Worm (Caenorhabditis elegans) whole organism, L1 larva: ENCODE data around the gene spat-3.
A peak's percentile ranks its signal among the peaks of the same experiment; 100 is the strongest.

ENCODE experiments used
- C04F5.9 ChIP-seq: sonication (generic microtip); optimal IDR thresholded peaks from 2 replicates; lab custom pipeline; 2016; ENCODE audit warnings: missing genetic modification characterization, missing compliant biosample characterization
- C34B4.2 ChIP-seq: sonication (generic microtip); optimal IDR thresholded peaks from 2 replicates; lab custom pipeline; 2017; ENCODE audit warnings: mild to moderate bottlenecking, missing genetic modification characterization, missing compliant biosample characterization
- aha-1 ChIP-seq: fragments of 150-350 bp; optimal IDR thresholded peaks from 2 replicates; lab custom pipeline; 2014; ENCODE audit warnings: missing biosample characterization, missing genetic modification characterization
- ama-1 ChIP-seq: fragments of 150-350 bp; optimal IDR thresholded peaks from 2 replicates; lab custom pipeline; 2014
- blmp-1 ChIP-seq: fragments of 150-350 bp; optimal IDR thresholded peaks from 2 replicates; lab custom pipeline; 2014; ENCODE audit warnings: missing biosample characterization, missing genetic modification characterization
- ceh-88 ChIP-seq: fragments of 200-800 bp; sonication (Bioruptor generic); IDR thresholded peaks from 2 replicates; pipeline ENCODE4 v1.3.6; 2022; ENCODE audit warnings: missing genetic modification characterization, missing compliant biosample characterization
- ceh-90 ChIP-seq: sonication (generic microtip); optimal IDR thresholded peaks from 2 replicates; lab custom pipeline; 2016; ENCODE audit warnings: missing genetic modification characterization, missing compliant biosample characterization
- dpl-1 ChIP-seq, 3 experiments: fragments of 150-350 bp in 2 of 3; sonication (generic microtip) in 1 of 3; optimal IDR thresholded peaks; 2 replicates each; lab custom pipeline; 2014 to 2017; ENCODE audit warnings: missing biosample characterization in 3 of 3, missing genetic modification characterization in 3 of 3, missing genetic modification reagents in 3 of 3
- efl-1 ChIP-seq, 4 experiments: fragments of 150-350 bp; optimal IDR thresholded peaks in 3 of 4; peaks in 1 of 4; 1 replicate in 1 of 4; 2 replicates in 3 of 4; lab custom pipeline; 2014; ENCODE audit warnings: missing biosample characterization in 2 of 4, missing genetic modification characterization in 2 of 4, missing genetic modification reagents in 2 of 4
- efl-3 ChIP-seq: fragments of 200-800 bp; sonication (Bioruptor generic); optimal IDR thresholded peaks from 2 replicates; lab custom pipeline; 2018; ENCODE audit warnings: mild to moderate bottlenecking, missing genetic modification characterization, missing compliant biosample characterization
- egl-13 ChIP-seq: sonication (generic microtip); optimal IDR thresholded peaks from 2 replicates; lab custom pipeline; 2016; ENCODE audit warnings: missing genotype, missing genetic modification reagents, missing genetic modification characterization, missing compliant biosample characterization
- elt-2 ChIP-seq: sonication (generic microtip); optimal IDR thresholded peaks from 2 replicates; lab custom pipeline; 2016; ENCODE audit warnings: missing genetic modification characterization, mild to moderate bottlenecking, inconsistent platforms, missing compliant biosample characterization, missing genetic modification reagents
- ets-5 ChIP-seq: fragments of 200-800 bp; sonication (Bioruptor generic); IDR thresholded peaks from 2 replicates; pipeline ENCODE4 v1.3.6; 2022; ENCODE audit warnings: missing genetic modification characterization, missing compliant biosample characterization
- fkh-4 ChIP-seq: sonication (generic microtip); optimal IDR thresholded peaks from 2 replicates; lab custom pipeline; 2016; ENCODE audit warnings: missing compliant biosample characterization, missing genetic modification characterization, borderline replicate concordance
- fos-1 ChIP-seq: fragments of 150-350 bp; optimal IDR thresholded peaks from 2 replicates; lab custom pipeline; 2014; ENCODE audit warnings: missing biosample characterization, missing genetic modification characterization
- grh-1 ChIP-seq: fragments of 200-800 bp; sonication (Bioruptor generic); IDR thresholded peaks from 2 replicates; pipeline ENCODE4 v1.3.6; 2022; ENCODE audit warnings: missing genetic modification reagents, missing genetic modification characterization, missing compliant biosample characterization
- hlh-17 ChIP-seq: fragments of 200-800 bp; sonication (Bioruptor generic); optimal IDR thresholded peaks from 2 replicates; lab custom pipeline; 2018; ENCODE audit warnings: missing genetic modification characterization, mild to moderate bottlenecking, missing compliant biosample characterization, moderate library complexity, borderline replicate concordance
- hpl-2 ChIP-seq: fragments of 150-350 bp; optimal IDR thresholded peaks from 2 replicates; lab custom pipeline; 2014; ENCODE audit warnings: missing biosample characterization, missing genetic modification reagents, missing genetic modification characterization
- irx-1 ChIP-seq: sonication (generic microtip); optimal IDR thresholded peaks from 2 replicates; lab custom pipeline; 2016; ENCODE audit warnings: missing genetic modification characterization, missing compliant biosample characterization
- jun-1 ChIP-seq: fragments of 150-350 bp; optimal IDR thresholded peaks from 2 replicates; lab custom pipeline; 2014; ENCODE audit warnings: missing biosample characterization, missing genetic modification reagents, missing genetic modification characterization
- lin-14 ChIP-seq: fragments of 200-800 bp; sonication (Bioruptor generic); optimal IDR thresholded peaks from 2 replicates; lab custom pipeline; 2018; ENCODE audit warnings: mild to moderate bottlenecking, missing genetic modification characterization, moderate library complexity, missing compliant biosample characterization
- lin-35 ChIP-seq, 2 experiments: fragments of 150-350 bp; optimal IDR thresholded peaks; 2 replicates each; lab custom pipeline; 2014; ENCODE audit warnings: missing biosample characterization in 2 of 2, missing genetic modification characterization in 2 of 2, missing genetic modification reagents in 2 of 2
- lin-39 ChIP-seq: fragments of 150-350 bp; optimal IDR thresholded peaks from 2 replicates; lab custom pipeline; 2014; ENCODE audit warnings: missing biosample characterization, missing genetic modification reagents, missing genetic modification characterization
- lsy-2 ChIP-seq, 2 experiments: fragments of 150-350 bp; optimal IDR thresholded peaks; 2 replicates each; lab custom pipeline; 2014; ENCODE audit warnings: missing biosample characterization in 2 of 2, missing genetic modification characterization in 2 of 2
- mab-9 ChIP-seq: fragments of 200-800 bp; sonication (Bioruptor generic); IDR thresholded peaks from 2 replicates; pipeline ENCODE4 v1.3.6; 2022; ENCODE audit warnings: missing genetic modification reagents, missing genetic modification characterization, missing compliant biosample characterization
- mdl-1 ChIP-seq, 2 experiments: fragments of 150-350 bp; optimal IDR thresholded peaks; 2 replicates each; lab custom pipeline; 2014 to 2017; ENCODE audit warnings: missing biosample characterization in 2 of 2, missing genetic modification characterization in 2 of 2, inconsistent platforms in 1 of 2
- nhr-71 ChIP-seq: sonication (generic microtip); optimal IDR thresholded peaks from 2 replicates; lab custom pipeline; 2016; ENCODE audit warnings: mild to moderate bottlenecking, missing genetic modification characterization, moderate library complexity, missing compliant biosample characterization
- nhr-85 ChIP-seq: sonication (generic microtip); peaks from one replicate; lab custom pipeline; 2016; ENCODE audit warnings: missing genetic modification characterization, inconsistent platforms, missing compliant biosample characterization
- pag-3 ChIP-seq: sonication (generic microtip); optimal IDR thresholded peaks from 2 replicates; lab custom pipeline; 2017; ENCODE audit warnings: missing genetic modification characterization, mild to moderate bottlenecking, missing compliant biosample characterization, antibody characterized with exemption, borderline replicate concordance; ENCODE audit not compliant: insufficient read depth
- snpc-4 ChIP-seq: fragments of 150-350 bp; optimal IDR thresholded peaks from 2 replicates; lab custom pipeline; 2014; ENCODE audit warnings: missing biosample characterization, missing genetic modification characterization
- snu-23 ChIP-seq: sonication (generic microtip); optimal IDR thresholded peaks from 2 replicates; lab custom pipeline; 2016; ENCODE audit warnings: missing genetic modification characterization, missing compliant biosample characterization
- sptf-1 ChIP-seq: fragments of 150-350 bp; optimal IDR thresholded peaks from 2 replicates; lab custom pipeline; 2014; ENCODE audit warnings: missing biosample characterization, missing genetic modification characterization
- swsn-7 ChIP-seq: sonication (generic microtip); optimal IDR thresholded peaks from 2 replicates; lab custom pipeline; 2016; ENCODE audit warnings: missing genetic modification characterization, missing compliant biosample characterization
- tbx-2 ChIP-seq: sonication (generic microtip); optimal IDR thresholded peaks from 2 replicates; lab custom pipeline; 2016; ENCODE audit warnings: missing genetic modification characterization, missing compliant biosample characterization
- unc-130 ChIP-seq: fragments of 150-350 bp; optimal IDR thresholded peaks from 2 replicates; lab custom pipeline; 2017; ENCODE audit warnings: missing biosample characterization, missing genetic modification characterization, inconsistent platforms
- unc-98 ChIP-seq: fragments of 200-800 bp; sonication (Bioruptor generic); IDR thresholded peaks from 2 replicates; pipeline ENCODE4 v1.3.6; 2022; ENCODE audit warnings: missing genetic modification characterization, missing compliant biosample characterization
- xbp-1 ChIP-seq: sonication (generic microtip); optimal IDR thresholded peaks from 2 replicates; lab custom pipeline; 2016; ENCODE audit warnings: missing genetic modification characterization, missing compliant biosample characterization
- ztf-11 ChIP-seq, 2 experiments: sonication (generic microtip); optimal IDR thresholded peaks; 2 replicates each; lab custom pipeline; 2016 to 2017; ENCODE audit warnings: missing genetic modification characterization in 2 of 2, missing biosample characterization in 1 of 2, missing compliant biosample characterization in 1 of 2

spat-3 gene

ce11 chrX:4554385-4554784 lies 51.3 kb downstream of the spat-3 start, which contains the start of gene ham-2:
Gene ham-2, plus strand, starts transcription at chrX:4554685.
- TF ChIP-seq nhr-85, result peak; percentile 68
- TF ChIP-seq sptf-1, result no peak
- TF ChIP-seq, all 84 proteins: peak for 1

- TF ChIP-seq nhr-71, result peak; percentile 27
- TF ChIP-seq fos-1 (tag; lab: Kevin White, UChicago), result no peak
- TF ChIP-seq unc-130, result no peak
- peak in 1 of 2 experiments; percentile 13 for TF ChIP-seq lsy-2 (tag; optimal IDR thresholded peaks at IDR 0.05; lab: Kevin White, UChicago)
- no peak for TF ChIP-seq snpc-4 (tag; lab: Kevin White, UChicago)
- TF ChIP-seq lin-14 (GFP tag; lab: Kevin White, UChicago), result peak; percentile 72
- TF ChIP-seq efl-3 (GFP tag; lab: Kevin White, UChicago), result no peak
- peak in 1 of 2 experiments; percentile 40 for TF ChIP-seq lin-35 (GFP tag; optimal IDR thresholded peaks at IDR 0.05; lab: Kevin White, UChicago)
- no peak for TF ChIP-seq efl-1 (optimal IDR thresholded peaks at IDR 0.05; lab: Kevin White, UChicago)
- peak in 1 of 2 experiments; percentile 32 for TF ChIP-seq efl-1 (GFP tag; optimal IDR thresholded peaks at IDR 0.05 in 1 of 2; lab: Kevin White, UChicago)
- peak in 1 of 2 experiments; percentile 11 for TF ChIP-seq mdl-1 (tag; optimal IDR thresholded peaks at IDR 0.05; lab: Kevin White, UChicago)
- no peak for TF ChIP-seq unc-98 (GFP tag; lab: Robert Waterston, UW)
- TF ChIP-seq blmp-1 (tag; lab: Kevin White, UChicago), result peak; percentile 32
- no peak for TF ChIP-seq pag-3 (tag; lab: Kevin White, UChicago)
- peak; percentile 88 for TF ChIP-seq nhr-85
- TF ChIP-seq mab-9 (GFP tag; lab: Robert Waterston, UW), result no peak
- TF ChIP-seq ceh-90 (tag; lab: Kevin White, UChicago), result no peak
- TF ChIP-seq elt-2 (tag; lab: Kevin White, UChicago), result no peak
- no peak for TF ChIP-seq fkh-4 (tag; lab: Kevin White, UChicago)
- no peak for TF ChIP-seq swsn-7 (tag; lab: Kevin White, UChicago)
- peak; percentile 17 for TF ChIP-seq snu-23
- TF ChIP-seq ets-5, result no peak
- peak; percentile 87 for TF ChIP-seq grh-1
- no peak for TF ChIP-seq C34B4.2
- TF ChIP-seq jun-1, result no peak
- TF ChIP-seq ztf-11 (tag; optimal IDR thresholded peaks at IDR 0.05; lab: Kevin White, UChicago), result no peak
Measured at ce11 chrX:4553491-4553890, 52.2 kb downstream of the spat-3 start.

DNA sequence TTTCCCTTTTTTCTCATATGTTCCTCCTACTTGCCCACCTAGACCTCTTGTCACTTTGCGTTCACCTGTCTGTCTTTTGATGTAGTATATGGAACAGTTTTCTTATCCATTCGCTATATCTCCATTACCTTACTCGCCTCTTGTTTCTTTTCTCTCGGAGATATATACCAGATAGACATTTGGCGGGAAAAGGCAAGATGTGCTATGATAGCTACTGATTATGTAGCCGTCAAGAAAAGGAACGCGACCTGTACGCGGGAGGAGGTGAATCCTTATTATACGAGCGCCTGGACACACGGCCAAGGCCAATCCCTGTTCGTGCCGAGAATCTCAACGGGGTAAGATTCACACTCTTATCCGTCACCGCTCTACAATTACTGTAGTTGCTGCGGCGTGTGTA lies 52.7 kb downstream of the spat-3 start:
- no peak for TF ChIP-seq egl-13
- no peak for TF ChIP-seq hlh-17 (GFP tag; lab: Kevin White, UChicago)
- TF ChIP-seq C04F5.9 (tag; lab: Kevin White, UChicago), result no peak
- TF ChIP-seq mdl-1 (tag; optimal IDR thresholded peaks at IDR 0.05; lab: Kevin White, UChicago), result no peak
- TF ChIP-seq ama-1, result no peak
- no peak for TF ChIP-seq irx-1 (tag; lab: Kevin White, UChicago)
- TF ChIP-seq hpl-2 (GFP tag; lab: Kevin White, UChicago), result no peak
- TF ChIP-seq elt-2 (tag; lab: Kevin White, UChicago), result no peak
- no peak for TF ChIP-seq dpl-1 (GFP tag; optimal IDR thresholded peaks at IDR 0.05; lab: Kevin White, UChicago)
- TF ChIP-seq fkh-4 (tag; lab: Kevin White, UChicago), result no peak
- no peak for TF ChIP-seq ztf-11 (tag; optimal IDR thresholded peaks at IDR 0.05; lab: Kevin White, UChicago)
- TF ChIP-seq C34B4.2, result no peak
- TF ChIP-seq aha-1 (tag; lab: Kevin White, UChicago), result no peak
- TF ChIP-seq ceh-88, result no peak
- no peak for TF ChIP-seq xbp-1 (tag; lab: Kevin White, UChicago)
- no peak for TF ChIP-seq lin-39 (tag; lab: Kevin White, UChicago)
- no peak for TF ChIP-seq tbx-2 (tag; lab: Kevin White, UChicago)
- TF ChIP-seq ceh-90 (tag; lab: Kevin White, UChicago), result no peak
